Fruit fly (Drosophila melanogaster) whole organism, embryonic: ENCODE measurements around the gene MED28.
A peak's percentile ranks its signal among the peaks of the same experiment; 100 is the strongest.

Source experiments
- Atf3 ChIP-seq: fragments of 200-800 bp; sonication (Bioruptor generic); optimal IDR thresholded peaks from 3 replicates; lab custom pipeline; 2016; ENCODE audit warnings: missing biosample characterization, missing genetic modification characterization
- BtbVII ChIP-seq: fragments of 200-800 bp; sonication (Bioruptor generic); optimal IDR thresholded peaks from 3 replicates; lab custom pipeline; 2017; ENCODE audit warnings: missing biosample characterization, mild to moderate bottlenecking, missing genetic modification characterization
- CG10209 ChIP-seq: fragments of 200-800 bp; sonication (Bioruptor generic); optimal IDR thresholded peaks from 3 replicates; lab custom pipeline; 2017; ENCODE audit warnings: missing biosample characterization, mild to moderate bottlenecking, missing genetic modification characterization, missing genetic modification reagents
- CG10979 ChIP-seq: fragments of 200-800 bp; sonication (Bioruptor generic); optimal IDR thresholded peaks from 2 replicates; lab custom pipeline; 2018; ENCODE audit warnings: missing biosample characterization, mild to moderate bottlenecking, missing genetic modification characterization, moderate library complexity
- CG11695 ChIP-seq: fragments of 200-800 bp; sonication (Bioruptor generic); IDR thresholded peaks from 3 replicates; pipeline ENCODE4 v1.3.6; 2022; ENCODE audit warnings: missing biosample characterization, missing genetic modification characterization
- CG12942 ChIP-seq: fragments of 200-800 bp; sonication (Bioruptor generic); optimal IDR thresholded peaks from 3 replicates; lab custom pipeline; 2016; ENCODE audit warnings: missing biosample characterization, missing genetic modification characterization
- CG13424 ChIP-seq: fragments of 200-800 bp; sonication (Bioruptor generic); optimal IDR thresholded peaks from 2 replicates; lab custom pipeline; 2019; ENCODE audit warnings: missing biosample characterization, mild to moderate bottlenecking, missing genetic modification characterization, moderate library complexity
- CG14441 ChIP-seq: fragments of 200-800 bp; sonication (Bioruptor generic); IDR thresholded peaks from 2 replicates; pipeline ENCODE4 v1.3.6; 2022; ENCODE audit warnings: missing biosample characterization, missing genetic modification characterization
- CG1529 ChIP-seq: fragments of 200-800 bp; sonication (Bioruptor generic); optimal IDR thresholded peaks from 3 replicates; lab custom pipeline; 2018; ENCODE audit warnings: missing biosample characterization, missing genetic modification characterization
- CG17802 ChIP-seq: fragments of 200-800 bp; sonication (Bioruptor generic); optimal IDR thresholded peaks from 2 replicates; lab custom pipeline; 2018; ENCODE audit warnings: missing biosample characterization, mild to moderate bottlenecking, missing genetic modification characterization, moderate library complexity
- CG2875 ChIP-seq: fragments of 200-800 bp; sonication (Bioruptor generic); optimal IDR thresholded peaks from 2 replicates; lab custom pipeline; 2017; ENCODE audit warnings: missing biosample characterization, mild to moderate bottlenecking, missing genetic modification characterization, missing genetic modification reagents
- CG31224 ChIP-seq: fragments of 200-800 bp; sonication (Bioruptor generic); IDR thresholded peaks from 2 replicates; pipeline ENCODE4 v1.3.6; 2022; ENCODE audit warnings: missing biosample characterization, missing genetic modification characterization
- CG33557 ChIP-seq: fragments of 200-800 bp; sonication (Bioruptor generic); optimal IDR thresholded peaks from 2 replicates; lab custom pipeline; 2019; ENCODE audit warnings: missing biosample characterization, mild to moderate bottlenecking, missing genetic modification characterization, moderate library complexity
- CG34376 ChIP-seq: fragments of 200-800 bp; sonication (Bioruptor generic); optimal IDR thresholded peaks from 2 replicates; lab custom pipeline; 2018; ENCODE audit warnings: missing biosample characterization, mild to moderate bottlenecking, missing genetic modification characterization
- CG34422 ChIP-seq: fragments of 200-800 bp; sonication (Bioruptor generic); IDR thresholded peaks from 3 replicates; pipeline ENCODE4 v1.3.6; 2022; ENCODE audit warnings: missing biosample characterization, missing genetic modification characterization
- CG4282 ChIP-seq: fragments of 200-800 bp; sonication (Bioruptor generic); optimal IDR thresholded peaks from 2 replicates; lab custom pipeline; 2016; ENCODE audit warnings: missing biosample characterization, missing genetic modification characterization
- CG43689 ChIP-seq: fragments of 200-800 bp; sonication (Bioruptor generic); IDR thresholded peaks from 2 replicates; pipeline ENCODE4 v1.3.6; 2022; ENCODE audit warnings: missing biosample characterization, missing genetic modification characterization
- CG7271 ChIP-seq: fragments of 200-800 bp; sonication (Bioruptor generic); optimal IDR thresholded peaks from 2 replicates; lab custom pipeline; 2018; ENCODE audit warnings: missing biosample characterization, mild to moderate bottlenecking, missing genetic modification characterization, moderate library complexity
- CG9609 ChIP-seq: fragments of 200-800 bp; sonication (Bioruptor generic); optimal IDR thresholded peaks from 3 replicates; lab custom pipeline; 2016; ENCODE audit warnings: missing biosample characterization, missing genetic modification characterization
- CG9727 ChIP-seq: fragments of 200-800 bp; sonication (Bioruptor generic); optimal IDR thresholded peaks from 3 replicates; lab custom pipeline; 2017; ENCODE audit warnings: missing biosample characterization, mild to moderate bottlenecking, missing genetic modification characterization
- Dad ChIP-seq: fragments of 200-800 bp; sonication (Bioruptor generic); optimal IDR thresholded peaks from 3 replicates; lab custom pipeline; 2016; ENCODE audit warnings: missing biosample characterization, missing genetic modification characterization
- Dref ChIP-seq: fragments of 200-800 bp; sonication (Bioruptor generic); IDR thresholded peaks from 2 replicates; pipeline ENCODE4 v1.3.6; 2022; ENCODE audit warnings: missing biosample characterization, missing genetic modification characterization
- Elba2 ChIP-seq: fragments of 200-800 bp; sonication (Bioruptor generic); optimal IDR thresholded peaks from 3 replicates; lab custom pipeline; 2016; ENCODE audit warnings: missing biosample characterization, missing genetic modification characterization
- Hey ChIP-seq: fragments of 200-800 bp; sonication (Bioruptor generic); optimal IDR thresholded peaks from 3 replicates; lab custom pipeline; 2018; ENCODE audit warnings: missing biosample characterization, mild to moderate bottlenecking, missing genetic modification characterization
- Hmr ChIP-seq: fragments of 200-800 bp; sonication (Bioruptor generic); optimal IDR thresholded peaks from 3 replicates; lab custom pipeline; 2017; ENCODE audit warnings: mild to moderate bottlenecking, missing biosample characterization, missing genetic modification reagents, missing genetic modification characterization
- Mes4 ChIP-seq: fragments of 200-800 bp; sonication (Bioruptor generic); optimal IDR thresholded peaks from 2 replicates; lab custom pipeline; 2016; ENCODE audit warnings: missing biosample characterization, missing genetic modification characterization
- NC2β ChIP-seq: fragments of 200-800 bp; sonication (Bioruptor generic); optimal IDR thresholded peaks from 2 replicates; lab custom pipeline; 2016; ENCODE audit warnings: missing biosample characterization, missing genetic modification characterization
- NfI ChIP-seq: fragments of 200-800 bp; sonication (Bioruptor generic); optimal IDR thresholded peaks from 3 replicates; lab custom pipeline; 2018; ENCODE audit warnings: missing biosample characterization, mild to moderate bottlenecking, missing genetic modification characterization, moderate library complexity
- TFAM ChIP-seq: fragments of 200-800 bp; sonication (Bioruptor generic); optimal IDR thresholded peaks from 2 replicates; lab custom pipeline; 2017; ENCODE audit warnings: missing biosample characterization, missing genetic modification characterization, inconsistent platforms
- al ChIP-seq: fragments of 200-800 bp; sonication (Bioruptor generic); IDR thresholded peaks from 2 replicates; pipeline ENCODE4 v1.3.6; 2022; ENCODE audit warnings: missing biosample characterization, missing genetic modification characterization
- bbx ChIP-seq: fragments of 200-800 bp; sonication (Bioruptor generic); IDR thresholded peaks from 2 replicates; pipeline ENCODE4 v1.3.6; 2022; ENCODE audit warnings: missing biosample characterization, missing genetic modification characterization; ENCODE audit not compliant: partially characterized antibody
- crp ChIP-seq, 2 experiments: fragments of 200-800 bp; sonication (Bioruptor generic); optimal IDR thresholded peaks; 2 replicates in 1 of 2; 3 replicates in 1 of 2; lab custom pipeline; 2017; ENCODE audit warnings: missing biosample characterization in 2 of 2, missing genetic modification characterization in 2 of 2, mild to moderate bottlenecking in 1 of 2, moderate library complexity in 1 of 2
- eve ChIP-seq, 2 experiments: fragments of >200 bp; optimal IDR thresholded peaks; 2 replicates each; lab custom pipeline; 2017; ENCODE audit warnings: missing biosample characterization in 2 of 2, missing genetic modification characterization in 2 of 2
- fru ChIP-seq: fragments of >200 bp; optimal IDR thresholded peaks from 2 replicates; lab custom pipeline; 2017
- gsb ChIP-seq: fragments of 200-800 bp; sonication (Bioruptor generic); IDR thresholded peaks from 2 replicates; pipeline ENCODE4 v1.3.6; 2022; ENCODE audit warnings: missing biosample characterization, missing genetic modification characterization
- gsb-n ChIP-seq: fragments of 200-800 bp; sonication (Bioruptor generic); optimal IDR thresholded peaks from 3 replicates; lab custom pipeline; 2018; ENCODE audit warnings: missing biosample characterization, mild to moderate bottlenecking, missing genetic modification characterization
- gt ChIP-seq: fragments of 200-800 bp; sonication (Bioruptor generic); IDR thresholded peaks from 2 replicates; pipeline ENCODE4 v1.3.6; 2022; ENCODE audit warnings: missing biosample characterization, missing genetic modification characterization
- hbn ChIP-seq: fragments of 200-800 bp; sonication (Bioruptor generic); IDR thresholded peaks from 2 replicates; pipeline ENCODE4 v1.3.6; 2022; ENCODE audit warnings: missing biosample characterization, missing genetic modification characterization; ENCODE audit not compliant: partially characterized antibody
- mirr ChIP-seq: fragments of 200-800 bp; sonication (Bioruptor generic); optimal IDR thresholded peaks from 3 replicates; lab custom pipeline; 2018; ENCODE audit warnings: missing biosample characterization, mild to moderate bottlenecking, missing genetic modification characterization
- nau ChIP-seq: fragments of 200-800 bp; sonication (Bioruptor generic); optimal IDR thresholded peaks from 3 replicates; lab custom pipeline; 2017; ENCODE audit warnings: missing biosample characterization, mild to moderate bottlenecking, missing genetic modification characterization, missing genetic modification reagents
- oc ChIP-seq: fragments of 200-800 bp; sonication (Bioruptor generic); optimal IDR thresholded peaks from 2 replicates; lab custom pipeline; 2018; ENCODE audit warnings: missing biosample characterization, mild to moderate bottlenecking, missing genetic modification characterization, moderate library complexity
- onecut ChIP-seq: fragments of 200-800 bp; sonication (Bioruptor generic); IDR thresholded peaks from 2 replicates; pipeline ENCODE4 v1.3.6; 2022; ENCODE audit warnings: missing biosample characterization, missing genetic modification characterization
- prd ChIP-seq, 3 experiments: fragments of >200 bp in 2 of 3; fragments of 200-800 bp in 1 of 3; sonication (Bioruptor generic) in 1 of 3; optimal IDR thresholded peaks in 2 of 3; IDR thresholded peaks in 1 of 3; 2 replicates in 2 of 3; 3 replicates in 1 of 3; pipeline versions ENCODE4 v1.3.6 to Lab custom; 2017 to 2022; ENCODE audit warnings: missing biosample characterization in 1 of 3, missing genetic modification characterization in 1 of 3
- slp2 ChIP-seq: fragments of 200-800 bp; sonication (Bioruptor generic); optimal IDR thresholded peaks from 2 replicates; lab custom pipeline; 2016; ENCODE audit warnings: missing biosample characterization, missing genetic modification characterization
- tin ChIP-seq: fragments of 200-800 bp; sonication (Bioruptor generic); optimal IDR thresholded peaks from 3 replicates; lab custom pipeline; 2016; ENCODE audit warnings: missing biosample characterization, missing genetic modification characterization
- toy ChIP-seq: fragments of 200-800 bp; sonication (Bioruptor generic); IDR thresholded peaks from 2 replicates; pipeline ENCODE4 v1.3.6; 2022; ENCODE audit warnings: missing biosample characterization, missing genetic modification characterization
- vfl ChIP-seq: fragments of 200-800 bp; sonication (Bioruptor generic); optimal IDR thresholded peaks from 2 replicates; lab custom pipeline; 2016; ENCODE audit warnings: missing biosample characterization, missing genetic modification characterization
- wdn ChIP-seq: fragments of 200-800 bp; sonication (Bioruptor generic); IDR thresholded peaks from 2 replicates; pipeline ENCODE4 v1.3.6; 2022; ENCODE audit warnings: missing biosample characterization, missing genetic modification characterization

Gene MED28

dm6 chr3R:25515450-25516288, 38.9 kb downstream of the MED28 start, which contains the start of gene msi (continued):
- peak in 1 of 2 experiments; percentile 69 for TF ChIP-seq crp (GFP tag; optimal IDR thresholded peaks at IDR 0.05; lab: Kevin White, UChicago)
- peak; percentile 89 for TF ChIP-seq mirr
- peak; percentile 97 for TF ChIP-seq BtbVII (GFP tag; lab: Kevin White, UChicago)
- TF ChIP-seq CG12942 (GFP tag; lab: Kevin White, UChicago), result peak; percentile 97
- TF ChIP-seq CG17802 (tag; lab: Kevin White, UChicago), result peak; percentile 89
- TF ChIP-seq NC2β, result peak; percentile 29
- TF ChIP-seq CG2875 (GFP tag; lab: Kevin White, UChicago), result peak; percentile 98
- TF ChIP-seq CG1529, result peak; percentile 95
- TF ChIP-seq NfI (GFP tag; lab: Kevin White, UChicago), result peak; percentile 98
- TF ChIP-seq Mes4, result peak; percentile 16
- peak; percentile 97 for TF ChIP-seq CG33557 (GFP tag; lab: Kevin White, UChicago)
- TF ChIP-seq CG11695 (GFP tag; lab: Robert Waterston, UW), result peak; percentile 99
- peak; percentile 65 for TF ChIP-seq bbx
- peak; percentile 83 for TF ChIP-seq nau (GFP tag; lab: Kevin White, UChicago)
- no peak for TF ChIP-seq CG4282 (GFP tag; lab: Kevin White, UChicago)
- TF ChIP-seq CG10209 (GFP tag; lab: Kevin White, UChicago), result peak; percentile 99
- peak; percentile 71 for TF ChIP-seq slp2 (GFP tag; lab: Kevin White, UChicago)
- TF ChIP-seq CG9727, result peak; percentile 99
- TF ChIP-seq gsb-n (tag; lab: Kevin White, UChicago), result peak; percentile 100
- TF ChIP-seq vfl, result peak; percentile 79
- peak; percentile 100 for TF ChIP-seq CG10979 (tag; lab: Kevin White, UChicago)
- TF ChIP-seq Atf3 (GFP tag; lab: Kevin White, UChicago), result peak; percentile 63
- peak; percentile 66 for TF ChIP-seq Dad (GFP tag; lab: Kevin White, UChicago)
- peak; percentile 79 for TF ChIP-seq CG34376
- TF ChIP-seq prd (optimal IDR thresholded peaks at IDR 0.05; lab: Kevin White, UChicago), result no peak
- peak; percentile 99 for TF ChIP-seq prd (GFP tag; IDR thresholded peaks at IDR 0.05; lab: Robert Waterston, UW)
- peak; percentile 98 for TF ChIP-seq CG14441 (GFP tag; lab: Robert Waterston, UW)
- peak; percentile 44 for TF ChIP-seq CG9609 (GFP tag; lab: Kevin White, UChicago)
- TF ChIP-seq tin (GFP tag; lab: Kevin White, UChicago), result peak; percentile 96
- peak; percentile 97 for TF ChIP-seq gsb (GFP tag; lab: Robert Waterston, UW)
- peak; percentile 96 for TF ChIP-seq wdn
- peak; percentile 99 for TF ChIP-seq Hmr (GFP tag; lab: Kevin White, UChicago)
- peak; percentile 93 for TF ChIP-seq onecut (GFP tag; lab: Robert Waterston, UW)
- TF ChIP-seq eve (GFP tag; optimal IDR thresholded peaks at IDR 0.05; lab: Kevin White, UChicago), result peak in 1 of 2 experiments; percentile 58
- TF ChIP-seq gt (GFP tag; lab: Robert Waterston, UW), result peak; percentile 96
- no peak for TF ChIP-seq TFAM (GFP tag; lab: Kevin White, UChicago)
- TF ChIP-seq oc (tag; lab: Kevin White, UChicago), result peak; percentile 99
- TF ChIP-seq al (GFP tag; lab: Robert Waterston, UW), result peak; percentile 98
- peak; percentile 93 for TF ChIP-seq toy (GFP tag; lab: Robert Waterston, UW)
- TF ChIP-seq CG7271 (tag; lab: Kevin White, UChicago), result peak; percentile 95
- TF ChIP-seq CG34422 (GFP tag; lab: Robert Waterston, UW), result peak; percentile 99
- peak; percentile 59 for TF ChIP-seq Elba2 (GFP tag; lab: Kevin White, UChicago)
- no peak for TF ChIP-seq Hey (tag; lab: Kevin White, UChicago)
- TF ChIP-seq fru (lab: Kevin White, UChicago), result no peak
- TF ChIP-seq CG43689, result peak; percentile 98
- peak; percentile 100 for TF ChIP-seq CG13424 (tag; lab: Kevin White, UChicago)
- no peak for TF ChIP-seq Dref (GFP tag; lab: Robert Waterston, UW)
- TF ChIP-seq hbn, result peak; percentile 38; the same call in 1 of the 2 replicates
- peak; percentile 97 for TF ChIP-seq CG31224 (GFP tag; lab: Robert Waterston, UW)
